Worm (Caenorhabditis elegans): Measurements from ENCODE around the gene B0546.5.

DNA sequence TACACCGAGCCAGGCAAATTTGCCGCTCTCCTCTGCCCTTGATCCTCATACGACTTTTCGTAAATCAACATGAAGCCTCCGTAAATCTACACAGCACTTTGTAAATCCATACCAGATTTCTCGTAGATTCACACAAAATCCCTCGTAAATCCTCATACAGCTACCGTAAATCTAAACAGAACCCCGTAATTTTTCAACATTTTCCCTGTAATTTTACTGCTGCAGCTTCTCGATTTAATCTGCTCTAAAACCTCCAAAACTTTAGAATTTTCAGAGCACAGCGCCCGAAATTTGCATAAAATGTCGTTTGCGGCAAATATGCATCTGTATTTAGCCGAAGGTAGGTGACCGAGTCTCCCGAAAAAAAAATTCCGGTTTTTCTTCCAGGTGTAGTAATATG lies 35.1 kb downstream of the B0546.5 start, which contains the start of gene F42A6.1:
- TF ChIP-seq ces-1 (GFP tag; optimal IDR thresholded peaks at IDR 0.05) (no peak), mls-2 (tag; optimal IDR thresholded peaks at IDR 0.05) (no peak), nhr-237 (tag; optimal IDR thresholded peaks at IDR 0.05) (no peak), nhr-76 (tag; optimal IDR thresholded peaks at IDR 0.05) (no peak), elt-3 (tag; optimal IDR thresholded peaks at IDR 0.05) (no peak), pha-4 (tag; optimal IDR thresholded peaks at IDR 0.05) (no peak), ceh-43 (GFP tag; optimal IDR thresholded peaks at IDR 0.05) (no peak), unc-39 (tag; optimal IDR thresholded peaks at IDR 0.05) (no peak), cnd-1 (tag; optimal IDR thresholded peaks at IDR 0.05) (no peak), bed-3 (GFP tag; optimal IDR thresholded peaks at IDR 0.05) (no peak)

Measured in whole organism, mixed stage, embryonic.